Worm (Caenorhabditis elegans) whole organism, L4 larva: ENCODE measurements around the gene act-2.

Source experiments
- Y75B8A.6 ChIP-seq: fragments of 200-800 bp; sonication (Bioruptor generic); IDR thresholded peaks from 2 replicates; pipeline ENCODE4 v1.3.6; 2022; ENCODE audit warnings: missing genetic modification reagents, missing genetic modification characterization, missing compliant biosample characterization
- ceh-32 ChIP-seq: sonication (generic microtip); optimal IDR thresholded peaks from 2 replicates; lab custom pipeline; 2016; ENCODE audit warnings: mild to moderate bottlenecking, missing genetic modification characterization, missing compliant biosample characterization; ENCODE audit not compliant: poor library complexity
- jun-1 ChIP-seq: fragments of 150-350 bp; optimal IDR thresholded peaks from 2 replicates; lab custom pipeline; 2014; ENCODE audit warnings: missing biosample characterization, missing genetic modification reagents, missing genetic modification characterization
- mep-1 ChIP-seq: fragments of 150-350 bp; sonication (generic microtip); optimal IDR thresholded peaks from 3 replicates; lab custom pipeline; 2014; ENCODE audit warnings: missing biosample characterization, missing genetic modification characterization
- nhr-11 ChIP-seq: fragments of 150-350 bp; optimal IDR thresholded peaks from 2 replicates; lab custom pipeline; 2014; ENCODE audit warnings: missing biosample characterization, missing genetic modification characterization
- unc-130 ChIP-seq: sonication (generic microtip); optimal IDR thresholded peaks from 2 replicates; lab custom pipeline; 2016; ENCODE audit warnings: missing genetic modification reagents, missing genetic modification characterization, missing compliant biosample characterization
- unc-62 ChIP-seq, 3 experiments: fragments of 150-350 bp in 1 of 3; sonication (generic microtip); optimal IDR thresholded peaks in 2 of 3; peaks in 1 of 3; 1 replicate in 1 of 3; 2 replicates in 2 of 3; lab custom pipeline; 2014 to 2017; ENCODE audit warnings: missing biosample characterization in 3 of 3, missing genetic modification characterization in 3 of 3, missing genetic modification reagents in 3 of 3, missing genotype in 1 of 3
- zip-11 ChIP-seq: fragments of 200-800 bp; sonication (Bioruptor generic); IDR thresholded peaks from 2 replicates; pipeline ENCODE4 v1.3.6; 2022; ENCODE audit warnings: missing genetic modification characterization, missing compliant biosample characterization

ce11 chrV:11082964-11083363, 5.0 kb upstream of the act-2 start:
- no peak for TF ChIP-seq zip-11 (GFP tag; lab: Robert Waterston, UW)
- TF ChIP-seq ceh-32 (tag; lab: Kevin White, UChicago): no peak
- TF ChIP-seq unc-62 (GFP tag; optimal IDR thresholded peaks at IDR 0.05 in 1 of 2; lab: Kevin White, UChicago): no peak
- no peak for TF ChIP-seq unc-62 (tag; optimal IDR thresholded peaks at IDR 0.05; lab: Kevin White, UChicago)
- no peak for TF ChIP-seq nhr-11 (tag; lab: Kevin White, UChicago)
- TF ChIP-seq Y75B8A.6 (GFP tag; lab: Robert Waterston, UW): no peak
- TF ChIP-seq unc-130 (GFP tag; lab: Kevin White, UChicago): no peak
- TF ChIP-seq mep-1 (tag; lab: Kevin White, UChicago): no peak
- no peak for TF ChIP-seq jun-1 (tag; lab: Kevin White, UChicago)
